Worm (Caenorhabditis elegans) whole organism, L3 larva: ENCODE measurements around the gene srd-39.

Source experiments
- ceh-16 ChIP-seq: sonication (generic microtip); optimal IDR thresholded peaks from 2 replicates; lab custom pipeline; 2017; ENCODE audit warnings: missing biosample characterization, missing genetic modification characterization
- elt-2 ChIP-seq: sonication (generic microtip); optimal IDR thresholded peaks from 2 replicates; lab custom pipeline; 2016; ENCODE audit warnings: missing genetic modification reagents, mild to moderate bottlenecking, missing genetic modification characterization, missing compliant biosample characterization
- elt-3 ChIP-seq, 3 experiments: fragments of 150-350 bp in 1 of 3; sonication (generic microtip) in 2 of 3; optimal IDR thresholded peaks; 2 replicates in 2 of 3; 4 replicates in 1 of 3; lab custom pipeline; 2014 to 2017; ENCODE audit warnings: missing biosample characterization in 3 of 3, missing genetic modification characterization in 3 of 3
- jun-1 ChIP-seq: fragments of 150-350 bp; optimal IDR thresholded peaks from 2 replicates; lab custom pipeline; 2014; ENCODE audit warnings: missing biosample characterization, missing genetic modification reagents, missing genetic modification characterization
- lin-15B ChIP-seq: fragments of 150-350 bp; optimal IDR thresholded peaks from 2 replicates; lab custom pipeline; 2014; ENCODE audit warnings: missing biosample characterization, missing genetic modification characterization
- nhr-11 ChIP-seq: fragments of 150-350 bp; optimal IDR thresholded peaks from 2 replicates; lab custom pipeline; 2014; ENCODE audit warnings: missing biosample characterization, missing genetic modification characterization
- pha-4 ChIP-seq: fragments of 150-350 bp; optimal IDR thresholded peaks from 2 replicates; lab custom pipeline; 2014; ENCODE audit warnings: missing biosample characterization, missing genetic modification reagents, missing genetic modification characterization
- snpc-4 ChIP-seq: fragments of 150-350 bp; optimal IDR thresholded peaks from 2 replicates; lab custom pipeline; 2014; ENCODE audit warnings: missing biosample characterization, missing genetic modification characterization
- tbx-2 ChIP-seq: sonication (generic microtip); optimal IDR thresholded peaks from 2 replicates; lab custom pipeline; 2016; ENCODE audit warnings: mild to moderate bottlenecking, missing genetic modification characterization, missing compliant biosample characterization
- unc-62 ChIP-seq: fragments of 150-350 bp; sonication (generic microtip); optimal IDR thresholded peaks from 4 replicates; lab custom pipeline; 2014; ENCODE audit warnings: missing biosample characterization, missing genetic modification reagents, missing genetic modification characterization
- zag-1 ChIP-seq: fragments of 150-350 bp; optimal IDR thresholded peaks from 2 replicates; lab custom pipeline; 2014; ENCODE audit warnings: missing biosample characterization, missing genetic modification characterization
- ztf-11 ChIP-seq: fragments of 150-350 bp; optimal IDR thresholded peaks from 2 replicates; lab custom pipeline; 2014; ENCODE audit warnings: missing biosample characterization, missing genetic modification characterization

- TF ChIP-seq ceh-16 (tag; lab: Kevin White, UChicago) (no peak), pha-4 (tag; lab: Kevin White, UChicago) (no peak), zag-1 (no peak), lin-15B (tag; lab: Kevin White, UChicago) (no peak), elt-2 (tag; lab: Kevin White, UChicago) (no peak), ztf-11 (tag; lab: Kevin White, UChicago) (no peak), nhr-11 (tag; lab: Kevin White, UChicago) (no peak), unc-62 (no peak), elt-3 (tag; optimal IDR thresholded peaks at IDR 0.05; lab: Kevin White, UChicago) (no peak), snpc-4 (tag; lab: Kevin White, UChicago) (no peak), jun-1 (tag; lab: Kevin White, UChicago) (no peak), tbx-2 (tag; lab: Kevin White, UChicago) (no peak)
These were observed 8.3 kb upstream of the srd-39 start, which contains the start of gene srxa-8 for ce11 chrX:13308745-13309144.
